Worm (Caenorhabditis elegans) whole organism, L4 larva: ENCODE results near the gene Y44A6C.2.
A peak's percentile ranks its signal among the peaks of the same experiment; 100 is the strongest.

ENCODE experiments used
- F10B5.3 ChIP-seq: sonication (generic microtip); optimal IDR thresholded peaks from 2 replicates; lab custom pipeline; 2016; ENCODE audit warnings: mild to moderate bottlenecking, missing genetic modification characterization, missing compliant biosample characterization
- F26F4.8 ChIP-seq: fragments of 200-800 bp; sonication (Bioruptor generic); conservative IDR thresholded peaks from 2 replicates; pipeline ENCODE4 v1.3.6; 2022; ENCODE audit warnings: missing genetic modification characterization, missing compliant biosample characterization
- F37D6.2 ChIP-seq: sonication (generic microtip); optimal IDR thresholded peaks from 2 replicates; lab custom pipeline; 2016; ENCODE audit warnings: mild to moderate bottlenecking, missing genetic modification characterization, missing compliant biosample characterization
- F44E2.7 ChIP-seq: fragments of 200-800 bp; sonication (Bioruptor generic); IDR thresholded peaks from 2 replicates; pipeline ENCODE4 v2.1.2; 2022; ENCODE audit warnings: missing genetic modification characterization, missing compliant biosample characterization
- Y105C5A.15 ChIP-seq: fragments of 200-800 bp; sonication (Bioruptor generic); IDR thresholded peaks from 2 replicates; pipeline ENCODE4 v1.3.6; 2022; ENCODE audit warnings: missing genetic modification characterization, missing compliant biosample characterization
- ZK546.5 ChIP-seq, 2 experiments: sonication (generic microtip); optimal IDR thresholded peaks; 2 replicates each; lab custom pipeline; 2017; ENCODE audit warnings: missing biosample characterization in 2 of 2, missing genetic modification characterization in 2 of 2
- ceh-20 ChIP-seq: fragments of 200-800 bp; sonication (Bioruptor generic); IDR thresholded peaks from 2 replicates; pipeline ENCODE4 v1.3.6; 2022; ENCODE audit warnings: missing genetic modification reagents, missing genetic modification characterization, missing compliant biosample characterization
- ceh-44 ChIP-seq: fragments of 200-800 bp; sonication (Bioruptor generic); IDR thresholded peaks from 2 replicates; pipeline ENCODE4 v1.3.6; 2022; ENCODE audit warnings: missing genetic modification reagents, missing genetic modification characterization, missing compliant biosample characterization
- ceh-62 ChIP-seq: sonication (generic microtip); optimal IDR thresholded peaks from 2 replicates; lab custom pipeline; 2017; ENCODE audit warnings: missing biosample characterization, missing genetic modification characterization
- dmd-8 ChIP-seq: fragments of 200-800 bp; sonication (Bioruptor generic); IDR thresholded peaks from 2 replicates; pipeline ENCODE4 v1.3.6; 2022; ENCODE audit warnings: missing genetic modification characterization, missing compliant biosample characterization
- duxl-1 ChIP-seq: sonication (generic microtip); optimal IDR thresholded peaks from 2 replicates; lab custom pipeline; 2016; ENCODE audit warnings: mild to moderate bottlenecking, missing genetic modification characterization, moderate library complexity, missing compliant biosample characterization; ENCODE audit not compliant: poor library complexity
- egl-27 ChIP-seq: sonication (generic microtip); optimal IDR thresholded peaks from 3 replicates; lab custom pipeline; 2017; ENCODE audit warnings: missing biosample characterization, missing genetic modification reagents, missing genetic modification characterization
- fos-1 ChIP-seq: fragments of 150-350 bp; optimal IDR thresholded peaks from 2 replicates; lab custom pipeline; 2014; ENCODE audit warnings: missing biosample characterization, missing genetic modification characterization
- gei-8 ChIP-seq: fragments of 200-800 bp; sonication (Bioruptor generic); optimal IDR thresholded peaks from 2 replicates; lab custom pipeline; 2018; ENCODE audit warnings: mild to moderate bottlenecking, missing genetic modification characterization, missing compliant biosample characterization
- hlh-11 ChIP-seq: fragments of 200-800 bp; sonication (Bioruptor generic); optimal IDR thresholded peaks from 2 replicates; lab custom pipeline; 2018; ENCODE audit warnings: mild to moderate bottlenecking, missing genetic modification characterization, missing compliant biosample characterization
- hlh-30 ChIP-seq: sonication (generic microtip); optimal IDR thresholded peaks from 2 replicates; lab custom pipeline; 2017; ENCODE audit warnings: antibody characterized with exemption, mild to moderate bottlenecking, missing genetic modification characterization, missing compliant biosample characterization; ENCODE audit not compliant: insufficient read depth
- hmg-1.1 ChIP-seq: fragments of 200-800 bp; sonication (Bioruptor generic); IDR thresholded peaks from 2 replicates; pipeline ENCODE4 v1.3.6; 2022; ENCODE audit warnings: missing genetic modification reagents, missing genetic modification characterization, missing compliant biosample characterization
- jun-1 ChIP-seq: fragments of 150-350 bp; optimal IDR thresholded peaks from 2 replicates; lab custom pipeline; 2014; ENCODE audit warnings: missing biosample characterization, missing genetic modification reagents, missing genetic modification characterization
- lin-13 ChIP-seq: fragments of 150-350 bp; optimal IDR thresholded peaks from 2 replicates; lab custom pipeline; 2014; ENCODE audit warnings: missing biosample characterization, missing genetic modification reagents, missing genetic modification characterization
- lin-38 ChIP-seq: fragments of 200-800 bp; sonication (Bioruptor generic); IDR thresholded peaks from 2 replicates; pipeline ENCODE4 v1.3.6; 2022; ENCODE audit warnings: missing genetic modification reagents, missing genetic modification characterization, missing compliant biosample characterization
- lin-39 ChIP-seq: fragments of 150-350 bp; optimal IDR thresholded peaks from 2 replicates; lab custom pipeline; 2014; ENCODE audit warnings: missing biosample characterization, missing genetic modification reagents, missing genetic modification characterization
- lir-3 ChIP-seq: sonication (generic microtip); optimal IDR thresholded peaks from 2 replicates; lab custom pipeline; 2016; ENCODE audit warnings: mild to moderate bottlenecking, missing genetic modification characterization, missing compliant biosample characterization
- madf-5 ChIP-seq, 2 experiments: fragments of 200-800 bp; sonication (Bioruptor generic); IDR thresholded peaks; 2 replicates each; pipeline ENCODE4 v1.3.6; 2022; ENCODE audit warnings: missing compliant biosample characterization in 2 of 2, missing genetic modification characterization in 2 of 2
- mdl-1 ChIP-seq, 2 experiments: fragments of 150-350 bp in 1 of 2; sonication (generic microtip) in 1 of 2; optimal IDR thresholded peaks; 2 replicates each; lab custom pipeline; 2014 to 2017; ENCODE audit warnings: missing biosample characterization in 2 of 2, missing genetic modification characterization in 2 of 2
- mdt-29 ChIP-seq: fragments of 200-800 bp; sonication (Bioruptor generic); IDR thresholded peaks from 2 replicates; pipeline ENCODE4 v1.3.6; 2022; ENCODE audit warnings: missing genetic modification reagents, missing genetic modification characterization, missing compliant biosample characterization
- nhr-10 ChIP-seq: fragments of 150-350 bp; optimal IDR thresholded peaks from 2 replicates; lab custom pipeline; 2014; ENCODE audit warnings: missing biosample characterization, missing genetic modification characterization
- nhr-102 ChIP-seq: sonication (generic microtip); optimal IDR thresholded peaks from 2 replicates; lab custom pipeline; 2016; ENCODE audit warnings: mild to moderate bottlenecking, missing genetic modification characterization, moderate library complexity, missing compliant biosample characterization
- nhr-11 ChIP-seq: fragments of 150-350 bp; optimal IDR thresholded peaks from 2 replicates; lab custom pipeline; 2014; ENCODE audit warnings: missing biosample characterization, missing genetic modification characterization
- nhr-28 ChIP-seq: fragments of 150-350 bp; optimal IDR thresholded peaks from 2 replicates; lab custom pipeline; 2014; ENCODE audit warnings: missing biosample characterization, missing genetic modification characterization
- nhr-42 ChIP-seq: fragments of 200-800 bp; sonication (Bioruptor generic); IDR thresholded peaks from 2 replicates; pipeline ENCODE4 v1.3.6; 2022; ENCODE audit warnings: missing genetic modification characterization, missing compliant biosample characterization
- nhr-6 ChIP-seq: fragments of 150-350 bp; optimal IDR thresholded peaks from 2 replicates; lab custom pipeline; 2014; ENCODE audit warnings: missing biosample characterization, missing genetic modification characterization
- nhr-76 ChIP-seq: fragments of 150-350 bp; optimal IDR thresholded peaks from 2 replicates; lab custom pipeline; 2014; ENCODE audit warnings: missing biosample characterization, missing genetic modification characterization
- nhr-77 ChIP-seq: fragments of 150-350 bp; optimal IDR thresholded peaks from 2 replicates; lab custom pipeline; 2014; ENCODE audit warnings: missing biosample characterization, missing genetic modification characterization
- pha-4 ChIP-seq, 2 experiments: fragments of 150-350 bp in 1 of 2; fragments of 200-800 bp in 1 of 2; sonication (Bioruptor generic) in 1 of 2; IDR thresholded peaks in 1 of 2; optimal IDR thresholded peaks in 1 of 2; 2 replicates each; pipeline versions ENCODE4 v1.3.6 to Lab custom; 2014 to 2022; ENCODE audit warnings: missing genetic modification characterization in 2 of 2, missing genetic modification reagents in 2 of 2, missing biosample characterization in 1 of 2, missing compliant biosample characterization in 1 of 2
- pqm-1 ChIP-seq: sonication (generic microtip); optimal IDR thresholded peaks from 2 replicates; lab custom pipeline; 2017; ENCODE audit warnings: missing biosample characterization, missing genetic modification characterization
- saeg-2 ChIP-seq: fragments of 200-800 bp; sonication (Bioruptor generic); IDR thresholded peaks from 2 replicates; pipeline ENCODE4 v1.3.6; 2022; ENCODE audit warnings: missing genetic modification reagents, missing genetic modification characterization, missing compliant biosample characterization
- set-16 ChIP-seq: fragments of 200-800 bp; sonication (Bioruptor generic); IDR thresholded peaks from 2 replicates; pipeline ENCODE4 v1.3.6; 2022; ENCODE audit warnings: missing genetic modification reagents, missing genetic modification characterization, missing compliant biosample characterization
- snpc-1.2 ChIP-seq: fragments of 200-800 bp; sonication (Bioruptor generic); IDR thresholded peaks from 2 replicates; pipeline ENCODE4 v1.3.6; 2022; ENCODE audit warnings: missing genetic modification reagents, missing genetic modification characterization, missing compliant biosample characterization
- tag-97 ChIP-seq: fragments of 200-800 bp; sonication (Bioruptor generic); IDR thresholded peaks from 2 replicates; pipeline ENCODE4 v1.3.6; 2022; ENCODE audit warnings: missing genetic modification characterization, missing compliant biosample characterization
- zag-1 ChIP-seq: fragments of 150-350 bp; optimal IDR thresholded peaks from 2 replicates; lab custom pipeline; 2014; ENCODE audit warnings: missing biosample characterization, missing genetic modification characterization
- zfp-3 ChIP-seq: fragments of 200-800 bp; sonication (Bioruptor generic); conservative IDR thresholded peaks from 2 replicates; pipeline ENCODE4 v1.3.6; 2022; ENCODE audit warnings: missing genetic modification reagents, missing genetic modification characterization, missing compliant biosample characterization
- zip-2 ChIP-seq: fragments of 150-350 bp; optimal IDR thresholded peaks from 2 replicates; lab custom pipeline; 2014; ENCODE audit warnings: missing biosample characterization, missing genetic modification characterization
- ztf-11 ChIP-seq: fragments of 150-350 bp; optimal IDR thresholded peaks from 2 replicates; lab custom pipeline; 2014; ENCODE audit warnings: missing biosample characterization, missing genetic modification characterization

Y44A6C.2 gene

ce11 chrV:20745278-20745677 is 23.2 kb downstream of the Y44A6C.2 start:
- TF ChIP-seq pha-4 (GFP tag; IDR thresholded peaks at IDR 0.05; lab: Robert Waterston, UW), result no peak
- peak; percentile 88 for TF ChIP-seq pha-4 (tag; optimal IDR thresholded peaks at IDR 0.05; lab: Kevin White, UChicago)
- no peak for TF ChIP-seq saeg-2 (GFP tag; lab: Robert Waterston, UW)
- no peak for TF ChIP-seq jun-1 (tag; lab: Kevin White, UChicago)
- peak; percentile 9 for TF ChIP-seq nhr-6
- no peak for TF ChIP-seq lir-3
- TF ChIP-seq ceh-20 (GFP tag; lab: Robert Waterston, UW), result no peak
- no peak for TF ChIP-seq mdl-1 (tag; optimal IDR thresholded peaks at IDR 0.05; lab: Kevin White, UChicago)

ce11 chrV:20746805-20747204 is 24.8 kb downstream of the Y44A6C.2 start:
- TF ChIP-seq ceh-44 (GFP tag; lab: Robert Waterston, UW), result no peak
- no peak for TF ChIP-seq fos-1 (tag; lab: Kevin White, UChicago)
- TF ChIP-seq F10B5.3, result no peak
- TF ChIP-seq gei-8 (GFP tag; lab: Kevin White, UChicago), result no peak
- no peak for TF ChIP-seq nhr-10
- no peak for TF ChIP-seq lin-13 (GFP tag; lab: Kevin White, UChicago)
- no peak for TF ChIP-seq nhr-11 (tag; lab: Kevin White, UChicago)
- TF ChIP-seq F44E2.7 (GFP tag; lab: Robert Waterston, UW), result no peak
- TF ChIP-seq duxl-1 (tag; lab: Kevin White, UChicago), result no peak
- no peak for TF ChIP-seq Y105C5A.15 (GFP tag; lab: Robert Waterston, UW)

- TF ChIP-seq lin-39, result no peak
- TF ChIP-seq pha-4 (GFP tag; IDR thresholded peaks at IDR 0.05; lab: Robert Waterston, UW), result no peak
- TF ChIP-seq pha-4 (tag; optimal IDR thresholded peaks at IDR 0.05; lab: Kevin White, UChicago), result peak; percentile 57
Observed at ce11 chrV:20747964-20748363, 25.9 kb downstream of the Y44A6C.2 start.

ce11 chrV:20749098-20749497 is 27.1 kb downstream of the Y44A6C.2 start:
- TF ChIP-seq lin-38 (GFP tag; lab: Robert Waterston, UW), result no peak
- peak; percentile 6 for TF ChIP-seq nhr-28 (tag; lab: Kevin White, UChicago)
- no peak for TF ChIP-seq pha-4 (GFP tag; IDR thresholded peaks at IDR 0.05; lab: Robert Waterston, UW)
- peak; percentile 100 for TF ChIP-seq pha-4 (tag; optimal IDR thresholded peaks at IDR 0.05; lab: Kevin White, UChicago)

- TF ChIP-seq egl-27 (tag; lab: Kevin White, UChicago) (no peak), zfp-3 (GFP tag; lab: Robert Waterston, UW) (no peak), duxl-1 (tag; lab: Kevin White, UChicago) (no peak), nhr-102 (tag; lab: Kevin White, UChicago) (peak; percentile 32), ZK546.5 (tag; optimal IDR thresholded peaks at IDR 0.05; lab: Kevin White, UChicago) (no peak), dmd-8 (GFP tag; lab: Robert Waterston, UW) (no peak), nhr-76 (tag; lab: Kevin White, UChicago) (no peak), pqm-1 (tag; lab: Kevin White, UChicago) (peak; percentile 59), nhr-77 (tag; lab: Kevin White, UChicago) (peak; percentile 20), zip-2 (no peak), ceh-20 (GFP tag; lab: Robert Waterston, UW) (no peak), ceh-62 (tag; lab: Kevin White, UChicago) (no peak), set-16 (GFP tag; lab: Robert Waterston, UW) (peak; percentile 43), hlh-11 (tag; lab: Kevin White, UChicago) (peak; percentile 88), lin-13 (GFP tag; lab: Kevin White, UChicago) (no peak), zag-1 (no peak), tag-97 (GFP tag; lab: Robert Waterston, UW) (no peak), nhr-42 (GFP tag; lab: Robert Waterston, UW) (no peak), mdt-29 (GFP tag; lab: Robert Waterston, UW) (no peak), pha-4 (GFP tag; IDR thresholded peaks at IDR 0.05; lab: Robert Waterston, UW) (no peak), pha-4 (tag; optimal IDR thresholded peaks at IDR 0.05; lab: Kevin White, UChicago) (peak; percentile 95), lin-39 (no peak), lir-3 (no peak), ztf-11 (no peak), hlh-30 (tag; lab: Kevin White, UChicago) (peak; percentile 54), F37D6.2 (no peak), F26F4.8 (GFP tag; lab: Robert Waterston, UW) (no peak), snpc-1.2 (GFP tag; lab: Robert Waterston, UW) (0 out of 2 replicates have a peak, but pooled peaks have one; percentile 28), madf-5 (GFP tag; IDR thresholded peaks at IDR 0.05; lab: Robert Waterston, UW) (no peak), hmg-1.1 (GFP tag; lab: Robert Waterston, UW) (no peak)
Observed at ce11 chrV:20752609-20753102, 30.6 kb downstream of the Y44A6C.2 start, which contains the start of gene pha-4. Gene pha-4 (plus strand): TSS chrV:20753052.
